Worm (Caenorhabditis elegans): ENCODE measurements around the gene F46B6.5.

DNA sequence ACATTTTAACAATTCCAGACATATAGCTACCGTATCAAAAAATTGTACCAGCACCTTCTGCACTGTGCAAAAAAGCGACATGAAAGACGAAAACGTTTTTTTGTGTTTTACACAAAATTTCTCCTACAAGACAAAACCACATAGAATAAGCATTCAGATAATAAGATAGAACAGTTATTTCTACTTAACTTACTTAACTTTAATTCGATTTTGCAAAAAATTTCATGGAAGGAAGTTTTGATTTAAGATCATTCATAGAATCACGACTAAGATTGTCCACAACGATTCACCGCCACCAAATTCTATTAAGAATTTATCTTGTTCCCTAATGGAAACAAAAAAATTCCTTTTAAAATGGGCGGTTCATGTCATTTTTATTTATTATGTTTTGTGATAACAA is 19.1 kb downstream of the F46B6.5 start:
- no peak for TF ChIP-seq fkh-10 (GFP tag; optimal IDR thresholded peaks at IDR 0.05)
- TF ChIP-seq dmd-4 (tag; optimal IDR thresholded peaks at IDR 0.05; ENCODE audit: borderline replicate concordance), result no peak
- no peak for TF ChIP-seq ceh-9 (tag; optimal IDR thresholded peaks at IDR 0.05)
- no peak for TF ChIP-seq hlh-30 (tag; optimal IDR thresholded peaks at IDR 0.05; ENCODE audit: insufficient read depth)
- no peak for TF ChIP-seq npax-4 (tag; optimal IDR thresholded peaks at IDR 0.05)
- no peak for TF ChIP-seq eyg-1 (tag; optimal IDR thresholded peaks at IDR 0.05)

Data from whole organism, late embryonic.